Worm (Caenorhabditis elegans): Measurements from ENCODE around the gene hmt-1.

DNA sequence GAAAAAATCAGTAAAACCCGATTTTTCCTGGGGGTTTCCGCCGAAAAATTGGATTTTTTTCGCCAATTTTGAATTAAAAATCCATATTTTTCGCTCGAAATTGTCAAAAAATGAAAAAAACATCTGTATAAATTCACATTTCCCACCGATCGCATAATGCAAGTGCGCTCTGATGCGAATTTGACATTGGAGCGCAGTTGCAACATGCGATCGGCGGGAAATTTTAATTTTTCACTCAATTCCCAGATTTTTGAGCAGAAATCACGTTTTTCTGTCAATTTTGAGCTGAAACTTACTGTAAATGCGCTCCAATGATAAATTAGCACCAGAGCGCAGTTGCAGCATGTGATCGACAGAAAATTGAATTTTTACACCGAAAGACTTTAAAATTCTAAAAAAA is 35.2 kb downstream of the hmt-1 start:
- TF ChIP-seq F16B12.6 (tag; optimal IDR thresholded peaks at IDR 0.05) (no peak), lin-39 (tag; optimal IDR thresholded peaks at IDR 0.05) (no peak), nhr-77 (tag; optimal IDR thresholded peaks at IDR 0.05) (no peak), lin-15B (tag; optimal IDR thresholded peaks at IDR 0.05) (no peak), lin-35 (GFP tag; optimal IDR thresholded peaks at IDR 0.05) (no peak), aly-2 (tag; optimal IDR thresholded peaks at IDR 0.05) (no peak), dpl-1 (GFP tag; optimal IDR thresholded peaks at IDR 0.05) (no peak), dsc-1 (tag; optimal IDR thresholded peaks at IDR 0.05) (no peak), nhr-47 (tag; optimal IDR thresholded peaks at IDR 0.05) (no peak)

Measured in whole organism, L1 larva.